Worm (Caenorhabditis elegans) whole organism, L4 larva: Measurements from ENCODE around the gene egl-17.
A peak's percentile ranks its signal among the peaks of the same experiment; 100 is the strongest.
"Not testable (repeated sequence)": the region's sequence is repeated elsewhere in the genome, so short reads cannot be mapped to it uniquely, and the experiment has no call there.

Source experiments
- D1046.2 ChIP-seq: fragments of 200-800 bp; sonication (Bioruptor generic); IDR thresholded peaks from 2 replicates; pipeline ENCODE4 v1.3.6; 2022; ENCODE audit warnings: missing genetic modification characterization, missing compliant biosample characterization
- F44E2.7 ChIP-seq: fragments of 200-800 bp; sonication (Bioruptor generic); IDR thresholded peaks from 2 replicates; pipeline ENCODE4 v2.1.2; 2022; ENCODE audit warnings: missing genetic modification characterization, missing compliant biosample characterization
- R02D3.7 ChIP-seq: fragments of 150-350 bp; sonication (generic microtip); optimal IDR thresholded peaks from 3 replicates; lab custom pipeline; 2014; ENCODE audit warnings: missing biosample characterization, missing genetic modification characterization
- T20F7.1 ChIP-seq: fragments of 200-800 bp; sonication (Bioruptor generic); optimal IDR thresholded peaks from 2 replicates; lab custom pipeline; 2018; ENCODE audit warnings: mild to moderate bottlenecking, missing genetic modification characterization, missing compliant biosample characterization
- Y105C5A.15 ChIP-seq: fragments of 200-800 bp; sonication (Bioruptor generic); IDR thresholded peaks from 2 replicates; pipeline ENCODE4 v1.3.6; 2022; ENCODE audit warnings: missing genetic modification characterization, missing compliant biosample characterization
- aha-1 ChIP-seq: fragments of 150-350 bp; peaks from one replicate; lab custom pipeline; 2014; ENCODE audit warnings: missing biosample characterization, missing genetic modification characterization
- attf-4 ChIP-seq: sonication (generic microtip); optimal IDR thresholded peaks from 3 replicates; lab custom pipeline; 2017; ENCODE audit warnings: missing biosample characterization, missing genetic modification characterization
- cey-2 ChIP-seq: sonication (generic microtip); optimal IDR thresholded peaks from 3 replicates; lab custom pipeline; 2017; ENCODE audit warnings: missing genetic modification characterization, mild to moderate bottlenecking, missing compliant biosample characterization, antibody characterized with exemption, borderline replicate concordance; ENCODE audit not compliant: insufficient read depth
- daf-12 ChIP-seq: fragments of 150-350 bp; optimal IDR thresholded peaks from 2 replicates; lab custom pipeline; 2014; ENCODE audit warnings: missing biosample characterization, missing genetic modification reagents, missing genetic modification characterization
- daf-16 ChIP-seq, 3 experiments: sonication (generic microtip); optimal IDR thresholded peaks; 2 replicates each; lab custom pipeline; 2016 to 2017; ENCODE audit warnings: missing genetic modification characterization in 3 of 3, missing genetic modification reagents in 3 of 3, mild to moderate bottlenecking in 2 of 3, missing compliant biosample characterization in 2 of 3, missing biosample characterization in 1 of 3, moderate library complexity in 1 of 3
- daf-19 ChIP-seq: fragments of 200-800 bp; sonication (Bioruptor generic); conservative IDR thresholded peaks from 2 replicates; pipeline ENCODE4 v1.3.6; 2022; ENCODE audit warnings: missing genetic modification characterization, missing compliant biosample characterization
- dmd-6 ChIP-seq: fragments of 200-800 bp; sonication (Bioruptor generic); IDR thresholded peaks from 2 replicates; pipeline ENCODE4 v1.3.6; 2022; ENCODE audit warnings: missing genetic modification reagents, missing genetic modification characterization, missing compliant biosample characterization
- dpl-1 ChIP-seq: fragments of 150-350 bp; optimal IDR thresholded peaks from 2 replicates; lab custom pipeline; 2014; ENCODE audit warnings: missing biosample characterization, missing genetic modification reagents, missing genetic modification characterization
- duxl-1 ChIP-seq: sonication (generic microtip); optimal IDR thresholded peaks from 2 replicates; lab custom pipeline; 2016; ENCODE audit warnings: mild to moderate bottlenecking, missing genetic modification characterization, moderate library complexity, missing compliant biosample characterization; ENCODE audit not compliant: poor library complexity
- egl-27 ChIP-seq: sonication (generic microtip); optimal IDR thresholded peaks from 3 replicates; lab custom pipeline; 2017; ENCODE audit warnings: missing biosample characterization, missing genetic modification reagents, missing genetic modification characterization
- egl-43 ChIP-seq: fragments of 200-800 bp; sonication (Bioruptor generic); IDR thresholded peaks from 2 replicates; pipeline ENCODE4 v1.3.6; 2022; ENCODE audit warnings: missing genetic modification reagents, missing genetic modification characterization, missing compliant biosample characterization
- hlh-11 ChIP-seq: fragments of 200-800 bp; sonication (Bioruptor generic); optimal IDR thresholded peaks from 2 replicates; lab custom pipeline; 2018; ENCODE audit warnings: mild to moderate bottlenecking, missing genetic modification characterization, missing compliant biosample characterization
- lin-1 ChIP-seq: fragments of 200-800 bp; sonication (Bioruptor generic); IDR thresholded peaks from 2 replicates; pipeline ENCODE4 v1.3.6; 2022; ENCODE audit warnings: missing genetic modification reagents, missing genetic modification characterization, missing compliant biosample characterization
- lin-29 ChIP-seq: fragments of 200-800 bp; sonication (Bioruptor generic); IDR thresholded peaks from 2 replicates; pipeline ENCODE4 v1.3.6; 2022; ENCODE audit warnings: missing genetic modification reagents, missing genetic modification characterization, missing compliant biosample characterization
- lin-38 ChIP-seq: fragments of 200-800 bp; sonication (Bioruptor generic); IDR thresholded peaks from 2 replicates; pipeline ENCODE4 v1.3.6; 2022; ENCODE audit warnings: missing genetic modification reagents, missing genetic modification characterization, missing compliant biosample characterization
- mdt-29 ChIP-seq: fragments of 200-800 bp; sonication (Bioruptor generic); IDR thresholded peaks from 2 replicates; pipeline ENCODE4 v1.3.6; 2022; ENCODE audit warnings: missing genetic modification reagents, missing genetic modification characterization, missing compliant biosample characterization
- mxl-2 ChIP-seq: fragments of 200-800 bp; sonication (Bioruptor generic); conservative IDR thresholded peaks from 2 replicates; pipeline ENCODE4 v1.3.6; 2022; ENCODE audit warnings: missing genetic modification reagents, missing genetic modification characterization, missing compliant biosample characterization
- mxl-3 ChIP-seq: fragments of 200-800 bp; sonication (Bioruptor generic); optimal IDR thresholded peaks from 2 replicates; lab custom pipeline; 2018; ENCODE audit warnings: mild to moderate bottlenecking, missing genetic modification characterization, missing compliant biosample characterization
- nhr-10 ChIP-seq: fragments of 150-350 bp; optimal IDR thresholded peaks from 2 replicates; lab custom pipeline; 2014; ENCODE audit warnings: missing biosample characterization, missing genetic modification characterization
- nhr-102 ChIP-seq: sonication (generic microtip); optimal IDR thresholded peaks from 2 replicates; lab custom pipeline; 2016; ENCODE audit warnings: mild to moderate bottlenecking, missing genetic modification characterization, moderate library complexity, missing compliant biosample characterization
- nhr-111 ChIP-seq: fragments of 200-800 bp; sonication (Bioruptor generic); optimal IDR thresholded peaks from 2 replicates; lab custom pipeline; 2018; ENCODE audit warnings: mild to moderate bottlenecking, missing genetic modification characterization, missing compliant biosample characterization
- nhr-237 ChIP-seq: sonication (generic microtip); optimal IDR thresholded peaks from 2 replicates; lab custom pipeline; 2017; ENCODE audit warnings: missing biosample characterization, missing genetic modification characterization
- nhr-28 ChIP-seq: fragments of 150-350 bp; optimal IDR thresholded peaks from 2 replicates; lab custom pipeline; 2014; ENCODE audit warnings: missing biosample characterization, missing genetic modification characterization
- pha-4 ChIP-seq, 2 experiments: fragments of 150-350 bp in 1 of 2; fragments of 200-800 bp in 1 of 2; sonication (Bioruptor generic) in 1 of 2; IDR thresholded peaks in 1 of 2; optimal IDR thresholded peaks in 1 of 2; 2 replicates each; pipeline versions ENCODE4 v1.3.6 to Lab custom; 2014 to 2022; ENCODE audit warnings: missing genetic modification characterization in 2 of 2, missing genetic modification reagents in 2 of 2, missing biosample characterization in 1 of 2, missing compliant biosample characterization in 1 of 2
- php-3 ChIP-seq: fragments of 200-800 bp; sonication (Bioruptor generic); IDR thresholded peaks from 2 replicates; pipeline ENCODE4 v1.3.6; 2022; ENCODE audit warnings: missing genetic modification reagents, missing genetic modification characterization, missing compliant biosample characterization
- pqm-1 ChIP-seq: sonication (generic microtip); optimal IDR thresholded peaks from 2 replicates; lab custom pipeline; 2017; ENCODE audit warnings: missing biosample characterization, missing genetic modification characterization
- saeg-2 ChIP-seq: fragments of 200-800 bp; sonication (Bioruptor generic); IDR thresholded peaks from 2 replicates; pipeline ENCODE4 v1.3.6; 2022; ENCODE audit warnings: missing genetic modification reagents, missing genetic modification characterization, missing compliant biosample characterization
- set-16 ChIP-seq: fragments of 200-800 bp; sonication (Bioruptor generic); IDR thresholded peaks from 2 replicates; pipeline ENCODE4 v1.3.6; 2022; ENCODE audit warnings: missing genetic modification reagents, missing genetic modification characterization, missing compliant biosample characterization
- snpc-1.2 ChIP-seq: fragments of 200-800 bp; sonication (Bioruptor generic); IDR thresholded peaks from 2 replicates; pipeline ENCODE4 v1.3.6; 2022; ENCODE audit warnings: missing genetic modification reagents, missing genetic modification characterization, missing compliant biosample characterization
- spr-1 ChIP-seq: sonication (generic microtip); optimal IDR thresholded peaks from 2 replicates; lab custom pipeline; 2016; ENCODE audit warnings: mild to moderate bottlenecking, missing genetic modification characterization, missing compliant biosample characterization
- unc-39 ChIP-seq: sonication (generic microtip); optimal IDR thresholded peaks from 2 replicates; lab custom pipeline; 2017; ENCODE audit warnings: missing biosample characterization, missing genetic modification characterization
- ztf-11 ChIP-seq: fragments of 150-350 bp; optimal IDR thresholded peaks from 2 replicates; lab custom pipeline; 2014; ENCODE audit warnings: missing biosample characterization, missing genetic modification characterization

egl-17 gene

DNA sequence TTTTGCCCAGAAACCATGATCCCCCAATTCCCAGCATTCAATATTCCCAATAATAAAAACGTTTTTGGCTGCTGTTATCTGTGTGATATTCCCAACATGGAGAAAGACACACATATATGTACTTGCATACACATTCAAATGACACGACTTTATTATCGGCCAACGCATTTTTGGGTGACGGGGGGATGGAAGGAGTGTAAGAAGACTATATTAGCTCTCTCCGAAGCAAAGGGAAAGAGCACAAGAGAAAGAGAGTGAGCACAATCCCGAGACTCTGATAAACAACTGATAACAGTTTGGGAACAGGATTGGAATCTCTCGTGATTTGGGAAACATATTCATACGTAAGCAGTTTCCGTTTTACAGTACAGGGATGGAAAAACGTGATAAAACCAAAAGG is 49.1 kb upstream of the egl-17 start (continued):
- TF ChIP-seq egl-27 (tag; lab: Kevin White, UChicago) (no peak), dpl-1 (no peak), R02D3.7 (no peak), daf-19 (GFP tag; lab: Robert Waterston, UW) (no peak), Y105C5A.15 (no peak), nhr-111 (GFP tag; lab: Kevin White, UChicago) (no peak)

- TF ChIP-seq pha-4 (GFP tag; IDR thresholded peaks at IDR 0.05; lab: Robert Waterston, UW), result 0 out of 2 replicates have a peak, but pooled peaks have one; percentile 21
- not testable (repeated sequence) for TF ChIP-seq pha-4 (tag; optimal IDR thresholded peaks at IDR 0.05; lab: Kevin White, UChicago)
- TF ChIP-seq snpc-1.2, result 0 out of 2 replicates have a peak, but pooled peaks have one; percentile 34
- TF ChIP-seq lin-38 (GFP tag; lab: Robert Waterston, UW), result 0 out of 2 replicates have a peak, but pooled peaks have one; percentile 8
- TF ChIP-seq mdt-29 (GFP tag; lab: Robert Waterston, UW), result peak; percentile 30; the same call in 1 of the 2 replicates
Observed at ce11 chrX:443433-443832, 46.1 kb upstream of the egl-17 start.

DNA sequence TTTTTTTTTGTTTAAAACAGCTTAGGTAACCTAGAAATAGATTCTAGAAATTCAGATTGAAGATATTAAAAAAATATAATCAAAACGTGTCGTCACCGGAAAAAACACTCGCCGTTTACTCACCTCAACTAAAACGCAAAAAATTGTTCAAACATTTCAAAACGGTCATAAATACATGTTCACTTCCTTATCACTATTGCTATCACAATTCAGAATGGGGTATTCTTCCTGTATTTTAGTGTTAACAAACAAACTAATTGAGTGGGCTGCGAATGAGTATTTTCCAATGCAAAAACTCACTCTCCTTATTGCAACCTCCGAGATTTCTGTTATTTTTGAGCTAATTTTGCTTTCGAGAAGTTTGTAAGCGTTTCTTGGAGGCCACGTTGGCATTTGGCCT is 39.7 kb upstream of the egl-17 start, which contains the start of gene F52D1.2:
F52D1.2 (minus strand) TSS at position 393 of the 400 bp plus-strand sequence.
- TF ChIP-seq pqm-1 (peak; percentile 72), unc-39 (no peak), spr-1 (tag; lab: Kevin White, UChicago) (no peak), lin-29 (GFP tag; lab: Robert Waterston, UW) (no peak), pha-4 (GFP tag; IDR thresholded peaks at IDR 0.05; lab: Robert Waterston, UW) (no peak), pha-4 (tag; optimal IDR thresholded peaks at IDR 0.05; lab: Kevin White, UChicago) (no peak), snpc-1.2 (no peak), set-16 (GFP tag; lab: Robert Waterston, UW) (no peak), duxl-1 (no peak), D1046.2 (no peak), hlh-11 (tag; lab: Kevin White, UChicago) (peak; percentile 13), nhr-10 (no peak), nhr-28 (tag; lab: Kevin White, UChicago) (peak; percentile 70), lin-1 (GFP tag; lab: Robert Waterston, UW) (no peak), daf-16 (GFP tag; optimal IDR thresholded peaks at IDR 0.05; lab: Kevin White, UChicago) (no peak), daf-16 (tag; optimal IDR thresholded peaks at IDR 0.05; lab: Kevin White, UChicago) (peak; percentile 50), dmd-6 (GFP tag; lab: Robert Waterston, UW) (peak; percentile 14; the same call in 1 of the 2 replicates), nhr-102 (no peak)
- TF ChIP-seq, all 104 proteins: peak for 5

ce11 chrX:457139-457802 is 32.2 kb upstream of the egl-17 start, which contains the start of gene abu-12:
Gene abu-12 (minus strand): TSS chrX:457610.
- TF ChIP-seq daf-19 (GFP tag; lab: Robert Waterston, UW), result no peak
- no peak for TF ChIP-seq T20F7.1 (GFP tag; lab: Kevin White, UChicago)
- TF ChIP-seq attf-4, result no peak
- TF ChIP-seq set-16 (GFP tag; lab: Robert Waterston, UW), result peak; percentile 65
- TF ChIP-seq daf-12 (tag; lab: Kevin White, UChicago), result no peak
- no peak for TF ChIP-seq ztf-11
- peak; percentile 91 for TF ChIP-seq aha-1 (tag; lab: Kevin White, UChicago)
- TF ChIP-seq nhr-237 (tag; lab: Kevin White, UChicago), result no peak
- 0 out of 2 replicates have a peak, but pooled peaks have one; percentile 5 for TF ChIP-seq mxl-2 (GFP tag; lab: Robert Waterston, UW)
- TF ChIP-seq mxl-3 (GFP tag; lab: Kevin White, UChicago), result peak; percentile 17
- TF ChIP-seq egl-43 (GFP tag; lab: Robert Waterston, UW), result 0 out of 2 replicates have a peak, but pooled peaks have one; percentile 26
- TF ChIP-seq saeg-2 (GFP tag; lab: Robert Waterston, UW), result no peak
- TF ChIP-seq php-3, result no peak
- TF ChIP-seq F44E2.7, result 0 out of 2 replicates have a peak, but pooled peaks have one; percentile 49
- TF ChIP-seq cey-2 (tag; lab: Kevin White, UChicago), result no peak
